Fruit fly (Drosophila melanogaster) whole organism, wandering third instar larva: ENCODE measurements around the gene CG43998.

Experiments
- Abd-B ChIP-seq: fragments of >200 bp; optimal IDR thresholded peaks from 2 replicates; lab custom pipeline; 2017; ENCODE audit warnings: missing biosample characterization, missing genetic modification characterization
- CG32264 ChIP-seq: fragments of 200-800 bp; sonication (Bioruptor generic); optimal IDR thresholded peaks from 2 replicates; lab custom pipeline; 2016; ENCODE audit warnings: missing biosample characterization, missing genetic modification characterization
- CG9705 ChIP-seq: fragments of 200-800 bp; sonication (Bioruptor generic); optimal IDR thresholded peaks from 2 replicates; lab custom pipeline; 2018; ENCODE audit warnings: missing biosample characterization, mild to moderate bottlenecking, missing genetic modification characterization
- CrebA ChIP-seq: fragments of 200-800 bp; sonication (Bioruptor generic); optimal IDR thresholded peaks from 2 replicates; lab custom pipeline; 2016; ENCODE audit warnings: missing biosample characterization, mild to moderate bottlenecking, missing genetic modification characterization, borderline replicate concordance
- Dfd ChIP-seq: fragments of >200 bp; optimal IDR thresholded peaks from 2 replicates; lab custom pipeline; 2017; ENCODE audit warnings: missing biosample characterization, missing genetic modification characterization
- Dif ChIP-seq: fragments of 200-275, 200-300 bp; sonication (Bioruptor generic); optimal IDR thresholded peaks from 2 replicates; lab custom pipeline; 2018; ENCODE audit warnings: missing biosample characterization, missing genetic modification characterization; ENCODE audit not compliant: partially characterized antibody
- GATAd ChIP-seq: sonication (Bioruptor generic); optimal IDR thresholded peaks from 2 replicates; lab custom pipeline; 2016; ENCODE audit warnings: missing biosample characterization, missing genetic modification characterization
- HLH106 ChIP-seq: fragments of 200-800 bp; optimal IDR thresholded peaks from 3 replicates; lab custom pipeline; 2019; ENCODE audit warnings: missing biosample characterization, mild to moderate bottlenecking, missing genetic modification characterization, moderate library complexity
- Hnf4 ChIP-seq: fragments of 200-800 bp; sonication (Bioruptor generic); optimal IDR thresholded peaks from 2 replicates; lab custom pipeline; 2016; ENCODE audit warnings: missing biosample characterization, mild to moderate bottlenecking, missing genetic modification characterization
- Hr78 ChIP-seq: fragments of >200 bp; optimal IDR thresholded peaks from 2 replicates; lab custom pipeline; 2017; ENCODE audit warnings: missing biosample characterization, missing genetic modification characterization
- Hr83 ChIP-seq: fragments of 200-300 bp; sonication (Bioruptor generic); optimal IDR thresholded peaks from 2 replicates; lab custom pipeline; 2016; ENCODE audit warnings: missing biosample characterization, mild to moderate bottlenecking, missing genetic modification characterization, moderate library complexity; ENCODE audit not compliant: poor library complexity, severe bottlenecking
- Jra ChIP-seq: sonication (Bioruptor generic); optimal IDR thresholded peaks from 2 replicates; lab custom pipeline; 2016; ENCODE audit warnings: missing biosample characterization, missing genetic modification characterization
- Mio ChIP-seq: sonication (Bioruptor generic); optimal IDR thresholded peaks from 2 replicates; lab custom pipeline; 2016; ENCODE audit warnings: missing biosample characterization, missing genetic modification characterization
- Myc ChIP-seq: fragments of >200 bp; optimal IDR thresholded peaks from 2 replicates; lab custom pipeline; 2017
- N ChIP-seq: fragments of >200 bp; optimal IDR thresholded peaks from 2 replicates; lab custom pipeline; 2018; ENCODE audit warnings: missing biosample characterization, missing external identifiers, missing genetic modification characterization
- OdsH ChIP-seq: fragments of 200-800 bp; sonication (Bioruptor generic); optimal IDR thresholded peaks from 2 replicates; lab custom pipeline; 2016; ENCODE audit warnings: missing biosample characterization, mild to moderate bottlenecking, missing genetic modification characterization
- Rel ChIP-seq, 2 experiments: fragments of 200-800 bp; sonication (Bioruptor generic) in 1 of 2; optimal IDR thresholded peaks; 2 replicates in 1 of 2; 3 replicates in 1 of 2; lab custom pipeline; 2016 to 2019; ENCODE audit warnings: mild to moderate bottlenecking in 2 of 2, missing biosample characterization in 2 of 2, missing genetic modification characterization in 2 of 2, moderate library complexity in 1 of 2
- Sp1 ChIP-seq: fragments of 200-800 bp; sonication (Bioruptor generic); optimal IDR thresholded peaks from 3 replicates; lab custom pipeline; 2019; ENCODE audit warnings: missing biosample characterization, mild to moderate bottlenecking, missing genetic modification characterization, moderate library complexity
- Vsx2 ChIP-seq: fragments of 200-300, 225-300 bp; sonication (Bioruptor generic); optimal IDR thresholded peaks from 2 replicates; lab custom pipeline; 2018; ENCODE audit warnings: missing biosample characterization, missing genetic modification characterization; ENCODE audit not compliant: partially characterized antibody
- br ChIP-seq: fragments of 200-800 bp; sonication (Bioruptor generic); optimal IDR thresholded peaks from 2 replicates; lab custom pipeline; 2016; ENCODE audit warnings: missing biosample characterization, missing genetic modification characterization
- brk ChIP-seq: fragments of 200-800 bp; sonication (Bioruptor generic); optimal IDR thresholded peaks from 2 replicates; lab custom pipeline; 2016; ENCODE audit warnings: missing biosample characterization, mild to moderate bottlenecking, missing genetic modification characterization
- dl ChIP-seq, 2 experiments: fragments of 175-275, 200-275 bp in 1 of 2; fragments of 200-275 bp in 1 of 2; sonication (Bioruptor generic); optimal IDR thresholded peaks; lab custom pipeline; 2018; ENCODE audit warnings: mild to moderate bottlenecking in 2 of 2, missing biosample characterization in 2 of 2, missing genetic modification characterization in 2 of 2, moderate library complexity in 2 of 2; ENCODE audit not compliant: partially characterized antibody in 2 of 2, insufficient read depth in 1 of 2
- dmrt93B ChIP-seq: fragments of 200-800 bp; sonication (Bioruptor generic); optimal IDR thresholded peaks from 2 replicates; lab custom pipeline; 2018; ENCODE audit warnings: missing biosample characterization, mild to moderate bottlenecking, missing genetic modification characterization
- dsf ChIP-seq: sonication (Bioruptor generic); optimal IDR thresholded peaks from 2 replicates; lab custom pipeline; 2016; ENCODE audit warnings: missing biosample characterization, missing genetic modification characterization, borderline replicate concordance
- ey ChIP-seq: fragments of 200-800 bp; sonication (Bioruptor generic); optimal IDR thresholded peaks from 2 replicates; lab custom pipeline; 2016; ENCODE audit warnings: missing biosample characterization, missing genetic modification characterization
- foxo ChIP-seq, 2 experiments: fragments of 200-800 bp; sonication (Bioruptor generic); optimal IDR thresholded peaks; 2 replicates in 1 of 2; 3 replicates in 1 of 2; lab custom pipeline; 2016 to 2017; ENCODE audit warnings: missing biosample characterization in 2 of 2, missing genetic modification characterization in 2 of 2
- fru ChIP-seq: fragments of 200-800 bp; sonication (Bioruptor generic); optimal IDR thresholded peaks from 3 replicates; lab custom pipeline; 2016; ENCODE audit warnings: missing biosample characterization, mild to moderate bottlenecking, missing genetic modification characterization
- h ChIP-seq: fragments of 200-800 bp; sonication (Bioruptor generic); optimal IDR thresholded peaks from 3 replicates; lab custom pipeline; 2016; ENCODE audit warnings: missing biosample characterization, mild to moderate bottlenecking, missing genetic modification characterization
- jim ChIP-seq: fragments of 175-275, 200-325 bp; sonication (Bioruptor generic); optimal IDR thresholded peaks from 2 replicates; lab custom pipeline; 2016; ENCODE audit warnings: missing biosample characterization, mild to moderate bottlenecking, missing genetic modification characterization
- lola ChIP-seq: fragments of >200 bp; optimal IDR thresholded peaks from 2 replicates; lab custom pipeline; 2017; ENCODE audit warnings: missing biosample characterization, missing genetic modification characterization
- pan ChIP-seq: fragments of >200 bp; optimal IDR thresholded peaks from 2 replicates; lab custom pipeline; 2017
- psq ChIP-seq: fragments of 200-800 bp; sonication (Bioruptor generic); optimal IDR thresholded peaks from 3 replicates; lab custom pipeline; 2017; ENCODE audit warnings: missing biosample characterization, mild to moderate bottlenecking, missing genetic modification characterization, moderate library complexity
- rgr ChIP-seq: fragments of 200-800 bp; sonication (Bioruptor generic); optimal IDR thresholded peaks from 3 replicates; lab custom pipeline; 2016; ENCODE audit warnings: missing biosample characterization, mild to moderate bottlenecking, missing genetic modification characterization
- sage ChIP-seq: fragments of 200-800 bp; sonication (Bioruptor generic); optimal IDR thresholded peaks from 2 replicates; lab custom pipeline; 2016; ENCODE audit warnings: missing biosample characterization, mild to moderate bottlenecking, missing genetic modification characterization
- sv ChIP-seq: fragments of 200-800 bp; sonication (Bioruptor generic); optimal IDR thresholded peaks from 3 replicates; lab custom pipeline; 2016; ENCODE audit warnings: missing biosample characterization, missing genetic modification characterization
- tai ChIP-seq: sonication (Bioruptor generic); optimal IDR thresholded peaks from 2 replicates; lab custom pipeline; 2016; ENCODE audit warnings: missing biosample characterization, missing genetic modification characterization
- usp ChIP-seq: fragments of >200 bp; optimal IDR thresholded peaks from 2 replicates; lab custom pipeline; 2017; ENCODE audit warnings: missing biosample characterization, missing genetic modification characterization
- woc ChIP-seq: sonication (Bioruptor generic); optimal IDR thresholded peaks from 2 replicates; lab custom pipeline; 2016; ENCODE audit warnings: missing biosample characterization, mild to moderate bottlenecking, missing genetic modification characterization

Gene CG43998

dm6 chr3R:23933684-23934575, 5.1 kb upstream of the CG43998 start, which contains the start of gene CG5854:
CG5854 (plus strand) TSS chr3R:23933912.
- TF ChIP-seq Vsx2 (GFP tag; lab: Kevin White, UChicago) (no peak), br (GFP tag; lab: Kevin White, UChicago) (peak; percentile 95), woc (GFP tag; lab: Kevin White, UChicago) (peak; percentile 82), rgr (GFP tag; lab: Kevin White, UChicago) (peak; percentile 98), fru (GFP tag; lab: Kevin White, UChicago) (peak; percentile 95), CrebA (no peak), ey (peak; percentile 97), Myc (lab: Kevin White, UChicago) (no peak), Dif (GFP tag; lab: Kevin White, UChicago) (peak; percentile 6), tai (GFP tag; lab: Kevin White, UChicago) (no peak), Dfd (GFP tag; lab: Kevin White, UChicago) (no peak), Hr78 (GFP tag; lab: Kevin White, UChicago) (no peak), N (no peak), GATAd (GFP tag; lab: Kevin White, UChicago) (peak; percentile 63), jim (GFP tag; lab: Kevin White, UChicago) (peak; percentile 35), HLH106 (tag; lab: Kevin White, UChicago) (peak; percentile 91), foxo (GFP tag; optimal IDR thresholded peaks at IDR 0.05; lab: Kevin White, UChicago) (peak; percentile 69 to 98), pan (lab: Kevin White, UChicago) (no peak), lola (no peak), dl (GFP tag; optimal IDR thresholded peaks at IDR 0.05; lab: Kevin White, UChicago; ENCODE audit: insufficient read depth in 1 of 2, partially characterized antibody in 2 of 2) (no peak), sv (GFP tag; lab: Kevin White, UChicago) (peak; percentile 63), OdsH (GFP tag; lab: Kevin White, UChicago) (peak; percentile 96), CG32264 (GFP tag; lab: Kevin White, UChicago) (peak; percentile 92), h (peak; percentile 96), Jra (GFP tag; lab: Kevin White, UChicago) (peak; percentile 50), brk (GFP tag; lab: Kevin White, UChicago) (no peak), Hr83 (peak; percentile 87), dmrt93B (GFP tag; lab: Kevin White, UChicago) (peak; percentile 79), Hnf4 (GFP tag; lab: Kevin White, UChicago) (peak; percentile 92), dsf (GFP tag; lab: Kevin White, UChicago) (peak; percentile 31), usp (GFP tag; lab: Kevin White, UChicago) (no peak), Abd-B (GFP tag; lab: Kevin White, UChicago) (no peak), sage (GFP tag; lab: Kevin White, UChicago) (no peak), Rel (GFP tag; optimal IDR thresholded peaks at IDR 0.05; lab: Kevin White, UChicago) (no peak), Rel (tag; optimal IDR thresholded peaks at IDR 0.05; lab: Kevin White, UChicago) (peak; percentile 58), Sp1 (GFP tag; lab: Kevin White, UChicago) (peak; percentile 93), Mio (GFP tag; lab: Kevin White, UChicago) (peak; percentile 77), psq (GFP tag; lab: Kevin White, UChicago) (peak; percentile 89), CG9705 (GFP tag; lab: Kevin White, UChicago) (peak; percentile 73)

- TF ChIP-seq fru (GFP tag; lab: Kevin White, UChicago), result no peak
- TF ChIP-seq CG9705 (GFP tag; lab: Kevin White, UChicago), result no peak
- no peak for TF ChIP-seq dsf (GFP tag; lab: Kevin White, UChicago)
- TF ChIP-seq tai (GFP tag; lab: Kevin White, UChicago), result no peak
- no peak for TF ChIP-seq Dif (GFP tag; lab: Kevin White, UChicago)
- TF ChIP-seq usp (GFP tag; lab: Kevin White, UChicago), result no peak
- no peak for TF ChIP-seq woc (GFP tag; lab: Kevin White, UChicago)
Measured at dm6 chr3R:23933430-23933683, 4.6 kb upstream of the CG43998 start, which contains the start of gene RpS19b. RpS19b (minus strand) TSS chr3R:23933530.
